Worm (Caenorhabditis elegans) whole organism, late embryonic: ENCODE measurements around the gene F36H5.13.

ENCODE experiments used
- C08G9.2 ChIP-seq: sonication (generic microtip); optimal IDR thresholded peaks from 2 replicates; lab custom pipeline; 2016; ENCODE audit warnings: mild to moderate bottlenecking, missing genetic modification characterization, moderate library complexity, missing compliant biosample characterization
- C38D4.7 ChIP-seq: fragments of 200-800 bp; sonication (Bioruptor generic); optimal IDR thresholded peaks from 2 replicates; lab custom pipeline; 2018; ENCODE audit warnings: mild to moderate bottlenecking, missing genetic modification characterization, moderate library complexity, missing compliant biosample characterization
- F13H6.1 ChIP-seq: sonication (generic microtip); optimal IDR thresholded peaks from 2 replicates; lab custom pipeline; 2016; ENCODE audit warnings: missing genetic modification characterization, missing compliant biosample characterization
- ama-1 ChIP-seq: fragments of 150-350 bp; optimal IDR thresholded peaks from 2 replicates; lab custom pipeline; 2014
- ceh-18 ChIP-seq: sonication (generic microtip); optimal IDR thresholded peaks from 2 replicates; lab custom pipeline; 2016; ENCODE audit warnings: missing genetic modification characterization, missing compliant biosample characterization
- ceh-2 ChIP-seq: sonication (generic microtip); optimal IDR thresholded peaks from 2 replicates; lab custom pipeline; 2016; ENCODE audit warnings: missing genotype, missing genetic modification characterization, missing compliant biosample characterization
- ceh-22 ChIP-seq: sonication (generic microtip); optimal IDR thresholded peaks from 2 replicates; lab custom pipeline; 2017; ENCODE audit warnings: missing biosample characterization, missing genetic modification characterization
- ceh-30 ChIP-seq: fragments of 150-350 bp; optimal IDR thresholded peaks from 2 replicates; lab custom pipeline; 2014; ENCODE audit warnings: missing biosample characterization, missing genetic modification characterization
- ceh-34 ChIP-seq: sonication (generic microtip); optimal IDR thresholded peaks from 2 replicates; lab custom pipeline; 2016; ENCODE audit warnings: mild to moderate bottlenecking, missing genetic modification characterization, missing compliant biosample characterization
- ceh-45 ChIP-seq: fragments of 200-800 bp; sonication (Bioruptor generic); IDR thresholded peaks from 2 replicates; pipeline ENCODE4 v1.3.6; 2022; ENCODE audit warnings: missing genetic modification reagents, missing genetic modification characterization, missing compliant biosample characterization
- ceh-48 ChIP-seq: sonication (generic microtip); optimal IDR thresholded peaks from 2 replicates; lab custom pipeline; 2016; ENCODE audit warnings: missing genetic modification characterization, inconsistent platforms, missing compliant biosample characterization
- ceh-6 ChIP-seq: fragments of 200-800 bp; sonication (Bioruptor generic); optimal IDR thresholded peaks from 2 replicates; lab custom pipeline; 2018; ENCODE audit warnings: mild to moderate bottlenecking, missing genetic modification characterization, missing compliant biosample characterization
- ceh-9 ChIP-seq: sonication (generic microtip); optimal IDR thresholded peaks from 2 replicates; lab custom pipeline; 2016; ENCODE audit warnings: mild to moderate bottlenecking, missing genetic modification characterization, inconsistent platforms, missing compliant biosample characterization
- che-1 ChIP-seq: sonication (generic microtip); optimal IDR thresholded peaks from 2 replicates; lab custom pipeline; 2016; ENCODE audit warnings: mild to moderate bottlenecking, missing genetic modification characterization, missing compliant biosample characterization
- dmd-4 ChIP-seq: sonication (generic microtip); optimal IDR thresholded peaks from 2 replicates; lab custom pipeline; 2016; ENCODE audit warnings: borderline replicate concordance, missing genetic modification characterization, missing compliant biosample characterization
- dve-1 ChIP-seq: sonication (generic microtip); optimal IDR thresholded peaks from 2 replicates; lab custom pipeline; 2017; ENCODE audit warnings: antibody characterized with exemption, mild to moderate bottlenecking, missing genetic modification characterization, missing compliant biosample characterization
- elt-2 ChIP-seq: sonication (generic microtip); optimal IDR thresholded peaks from 2 replicates; lab custom pipeline; 2016; ENCODE audit warnings: missing genetic modification reagents, missing genetic modification characterization, missing compliant biosample characterization
- elt-4 ChIP-seq: sonication (generic microtip); optimal IDR thresholded peaks from 2 replicates; lab custom pipeline; 2016; ENCODE audit warnings: missing genetic modification characterization, missing compliant biosample characterization
- eyg-1 ChIP-seq: sonication (generic microtip); optimal IDR thresholded peaks from 2 replicates; lab custom pipeline; 2016; ENCODE audit warnings: missing genotype, missing genetic modification characterization, missing compliant biosample characterization
- fax-1 ChIP-seq: sonication (generic microtip); optimal IDR thresholded peaks from 2 replicates; lab custom pipeline; 2016; ENCODE audit warnings: missing genotype, missing genetic modification characterization, missing compliant biosample characterization
- fkh-10 ChIP-seq: fragments of 150-350 bp; optimal IDR thresholded peaks from 2 replicates; lab custom pipeline; 2014; ENCODE audit warnings: missing biosample characterization, missing genetic modification reagents, missing genetic modification characterization
- hlh-13 ChIP-seq: fragments of 200-800 bp; sonication (Bioruptor generic); optimal IDR thresholded peaks from 2 replicates; lab custom pipeline; 2018; ENCODE audit warnings: mild to moderate bottlenecking, missing genetic modification characterization, missing compliant biosample characterization
- hlh-15 ChIP-seq: sonication (generic microtip); optimal IDR thresholded peaks from 2 replicates; lab custom pipeline; 2016; ENCODE audit warnings: missing genetic modification characterization, missing compliant biosample characterization
- hlh-30 ChIP-seq: sonication (generic microtip); optimal IDR thresholded peaks from 2 replicates; lab custom pipeline; 2017; ENCODE audit warnings: antibody characterized with exemption, missing genetic modification characterization, missing compliant biosample characterization; ENCODE audit not compliant: insufficient read depth
- lim-6 ChIP-seq: sonication (generic microtip); optimal IDR thresholded peaks from 2 replicates; lab custom pipeline; 2016; ENCODE audit warnings: missing genetic modification characterization, missing compliant biosample characterization
- lin-11 ChIP-seq: fragments of 200-800 bp; sonication (Bioruptor generic); optimal IDR thresholded peaks from 2 replicates; lab custom pipeline; 2018; ENCODE audit warnings: mild to moderate bottlenecking, missing genetic modification characterization, missing compliant biosample characterization
- madf-2 ChIP-seq: sonication (generic microtip); optimal IDR thresholded peaks from 2 replicates; lab custom pipeline; 2017; ENCODE audit warnings: missing genetic modification characterization, missing compliant biosample characterization
- nhr-11 ChIP-seq: fragments of 150-350 bp; optimal IDR thresholded peaks from 2 replicates; lab custom pipeline; 2014; ENCODE audit warnings: missing biosample characterization, missing genetic modification characterization
- odd-2 ChIP-seq: sonication (generic microtip); optimal IDR thresholded peaks from 2 replicates; lab custom pipeline; 2017; ENCODE audit warnings: antibody characterized with exemption, mild to moderate bottlenecking, missing genetic modification characterization, missing compliant biosample characterization
- pag-3 ChIP-seq: sonication (generic microtip); optimal IDR thresholded peaks from 2 replicates; lab custom pipeline; 2016; ENCODE audit warnings: missing compliant biosample characterization, missing genetic modification characterization, borderline replicate concordance
- pat-9 ChIP-seq: fragments of 200-800 bp; sonication (Bioruptor generic); optimal IDR thresholded peaks from 2 replicates; lab custom pipeline; 2018; ENCODE audit warnings: mild to moderate bottlenecking, missing genetic modification characterization, moderate library complexity, missing compliant biosample characterization
- pha-4 ChIP-seq: fragments of 150-350 bp; optimal IDR thresholded peaks from 2 replicates; lab custom pipeline; 2018; ENCODE audit warnings: missing biosample characterization, missing genetic modification reagents, missing genetic modification characterization
- pqm-1 ChIP-seq: sonication (generic microtip); optimal IDR thresholded peaks from 2 replicates; lab custom pipeline; 2016; ENCODE audit warnings: missing genetic modification characterization, missing compliant biosample characterization
- rnt-1 ChIP-seq: sonication (generic microtip); optimal IDR thresholded peaks from 2 replicates; lab custom pipeline; 2016; ENCODE audit warnings: missing genetic modification characterization, missing compliant biosample characterization
- sdc-2 ChIP-seq: sonication (generic microtip); optimal IDR thresholded peaks from 2 replicates; lab custom pipeline; 2016; ENCODE audit warnings: missing genotype, missing genetic modification characterization, missing compliant biosample characterization
- sox-2 ChIP-seq: fragments of 200-800 bp; sonication (Bioruptor generic); IDR thresholded peaks from 2 replicates; pipeline ENCODE4 v1.3.6; 2022; ENCODE audit warnings: missing genetic modification reagents, missing genetic modification characterization, missing compliant biosample characterization
- sox-4 ChIP-seq: sonication (generic microtip); optimal IDR thresholded peaks from 2 replicates; lab custom pipeline; 2017; ENCODE audit warnings: mild to moderate bottlenecking, missing genetic modification characterization, inconsistent platforms, missing compliant biosample characterization
- tbx-2 ChIP-seq: sonication (generic microtip); optimal IDR thresholded peaks from 2 replicates; lab custom pipeline; 2016; ENCODE audit warnings: missing genetic modification characterization, missing compliant biosample characterization
- tbx-7 ChIP-seq: sonication (generic microtip); optimal IDR thresholded peaks from 2 replicates; lab custom pipeline; 2016; ENCODE audit warnings: missing genotype, missing genetic modification characterization, missing compliant biosample characterization
- ttx-3 ChIP-seq: sonication (generic microtip); optimal IDR thresholded peaks from 2 replicates; lab custom pipeline; 2016; ENCODE audit warnings: missing genetic modification reagents, missing genetic modification characterization, missing compliant biosample characterization
- unc-55 ChIP-seq: sonication (generic microtip); optimal IDR thresholded peaks from 2 replicates; lab custom pipeline; 2017; ENCODE audit warnings: missing biosample characterization, missing genetic modification reagents, missing genetic modification characterization
- unc-86 ChIP-seq: sonication (generic microtip); optimal IDR thresholded peaks from 2 replicates; lab custom pipeline; 2016; ENCODE audit warnings: missing genetic modification characterization, missing compliant biosample characterization
- zip-5 ChIP-seq: sonication (generic microtip); optimal IDR thresholded peaks from 2 replicates; lab custom pipeline; 2016; ENCODE audit warnings: missing genetic modification characterization, missing compliant biosample characterization
- ztf-16 ChIP-seq: sonication (generic microtip); optimal IDR thresholded peaks from 2 replicates; lab custom pipeline; 2017; ENCODE audit warnings: missing genetic modification characterization, missing compliant biosample characterization

The F36H5.13 gene

DNA sequence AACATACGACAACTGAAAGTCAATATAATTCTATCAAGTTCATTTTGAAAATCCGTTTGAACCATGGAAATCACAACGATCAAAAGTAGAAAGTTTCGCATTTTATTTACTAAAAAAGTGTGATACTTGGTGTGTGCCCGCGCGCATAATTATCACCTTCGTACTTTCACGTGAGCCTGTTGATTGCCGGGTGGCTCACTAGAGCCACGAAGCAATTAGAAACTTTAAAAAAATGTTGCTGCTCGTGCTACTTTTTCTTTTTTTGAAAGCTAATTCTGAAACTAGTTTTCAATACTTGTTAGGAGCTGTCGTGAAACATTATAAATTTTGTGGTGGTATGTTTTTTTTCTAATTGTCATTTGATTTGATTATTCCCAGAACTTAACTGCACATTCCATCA is 11.5 kb downstream of the F36H5.13 start, which contains the start of the genes irld-9 and irld-33:
Gene irld-9 (minus strand): TSS at position 101 of the 400 bp plus-strand sequence.
Gene irld-33 (plus strand): TSS at position 209 of the 400 bp plus-strand sequence.
- no peak for TF ChIP-seq hlh-15
- TF ChIP-seq ceh-30 (tag; lab: Kevin White, UChicago) = no peak

DNA sequence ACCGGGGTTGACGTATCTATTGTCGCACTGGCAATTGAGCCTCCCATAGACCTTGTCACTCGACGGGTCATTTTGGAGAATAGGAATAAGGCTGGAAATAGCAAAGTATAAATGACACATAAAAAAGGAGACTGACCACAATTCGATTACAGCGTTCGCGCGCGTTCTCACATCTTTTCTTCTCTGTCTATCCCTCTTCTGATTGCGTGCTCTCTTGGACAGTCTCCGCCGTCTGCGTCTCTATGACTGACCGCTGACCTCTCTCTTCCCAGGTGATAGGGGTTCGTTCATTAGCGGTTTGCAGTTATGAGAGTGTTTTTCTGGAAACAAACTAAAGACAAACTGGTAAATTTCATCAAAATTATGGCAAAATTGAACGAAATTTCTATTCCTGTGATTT is 14.0 kb downstream of the F36H5.13 start, which contains the start of gene ceh-83:
Gene ceh-83 (minus strand): TSS at position 181 of the 400 bp plus-strand sequence.
- TF ChIP-seq hlh-15 (no peak), ceh-18 (no peak), sox-2 (no peak), fax-1 (tag; lab: Kevin White, UChicago) (no peak), elt-2 (tag; lab: Kevin White, UChicago) (no peak), eyg-1 (tag; lab: Kevin White, UChicago) (no peak), F13H6.1 (tag; lab: Kevin White, UChicago) (no peak), elt-4 (tag; lab: Kevin White, UChicago) (no peak), hlh-30 (tag; lab: Kevin White, UChicago) (no peak)

DNA sequence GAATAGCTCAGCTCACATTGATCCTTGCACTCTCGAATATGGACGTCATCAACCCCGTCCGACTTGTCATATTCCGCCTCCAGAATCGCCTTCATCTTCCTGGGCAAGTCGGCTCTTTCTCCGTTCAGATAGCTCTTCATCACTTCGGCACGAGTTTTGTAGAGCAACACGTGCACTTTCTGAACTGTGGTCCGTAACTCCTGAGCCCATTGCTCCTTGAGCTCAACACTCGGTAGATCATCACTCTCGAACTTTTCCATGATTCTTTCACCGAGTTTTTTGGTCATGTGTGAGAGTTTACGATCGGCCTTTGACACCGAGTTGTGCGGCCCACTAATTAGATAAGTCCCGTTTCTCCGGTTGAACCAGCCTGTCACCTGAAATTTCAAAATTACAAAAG is 15.2 kb downstream of the F36H5.13 start:
- TF ChIP-seq dve-1 (no peak), sdc-2 (tag; lab: Kevin White, UChicago) (no peak), pag-3 (tag; lab: Kevin White, UChicago) (no peak), hlh-15 (no peak), ceh-48 (tag; lab: Kevin White, UChicago) (no peak), ceh-30 (tag; lab: Kevin White, UChicago) (no peak), zip-5 (no peak), tbx-7 (tag; lab: Kevin White, UChicago) (no peak), sox-4 (no peak), tbx-2 (tag; lab: Kevin White, UChicago) (no peak), C38D4.7 (no peak), ceh-6 (GFP tag; lab: Kevin White, UChicago) (no peak), fkh-10 (GFP tag; lab: Kevin White, UChicago) (no peak), C08G9.2 (no peak)

DNA sequence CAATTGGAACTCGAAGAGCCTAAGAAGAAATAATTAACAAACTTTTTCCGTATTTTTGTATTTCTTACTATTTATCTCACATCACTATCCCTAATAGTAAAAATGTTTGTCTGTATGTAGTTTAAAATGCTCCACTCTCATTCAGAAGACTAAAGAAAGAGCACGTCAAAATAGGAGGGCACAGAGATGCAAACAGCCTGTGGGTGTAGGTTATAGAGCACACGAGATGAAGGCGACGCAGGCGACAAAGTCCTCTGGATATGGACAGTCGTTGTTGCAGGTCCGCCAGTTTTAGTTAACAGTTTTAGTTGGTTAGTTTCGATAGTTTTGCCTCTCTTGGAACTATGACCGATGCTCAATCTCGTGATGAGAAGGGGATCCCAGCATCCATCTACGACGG is 18.4 kb downstream of the F36H5.13 start, which contains the start of gene ceh-82:
Gene ceh-82 (plus strand): TSS at position 301 of the 400 bp plus-strand sequence.
- TF ChIP-seq dmd-4 (tag; lab: Kevin White, UChicago) (no peak), sox-2 (no peak), ceh-22 (no peak), rnt-1 (tag; lab: Kevin White, UChicago) (no peak), nhr-11 (tag; lab: Kevin White, UChicago) (no peak), ama-1 (no peak), tbx-2 (tag; lab: Kevin White, UChicago) (no peak), unc-86 (no peak), tbx-7 (tag; lab: Kevin White, UChicago) (no peak), madf-2 (no peak), odd-2 (tag; lab: Kevin White, UChicago) (no peak), zip-5 (no peak), lim-6 (tag; lab: Kevin White, UChicago) (no peak), ceh-34 (tag; lab: Kevin White, UChicago) (no peak), pha-4 (tag; lab: Kevin White, UChicago) (no peak), ceh-9 (tag; lab: Kevin White, UChicago) (no peak)

DNA sequence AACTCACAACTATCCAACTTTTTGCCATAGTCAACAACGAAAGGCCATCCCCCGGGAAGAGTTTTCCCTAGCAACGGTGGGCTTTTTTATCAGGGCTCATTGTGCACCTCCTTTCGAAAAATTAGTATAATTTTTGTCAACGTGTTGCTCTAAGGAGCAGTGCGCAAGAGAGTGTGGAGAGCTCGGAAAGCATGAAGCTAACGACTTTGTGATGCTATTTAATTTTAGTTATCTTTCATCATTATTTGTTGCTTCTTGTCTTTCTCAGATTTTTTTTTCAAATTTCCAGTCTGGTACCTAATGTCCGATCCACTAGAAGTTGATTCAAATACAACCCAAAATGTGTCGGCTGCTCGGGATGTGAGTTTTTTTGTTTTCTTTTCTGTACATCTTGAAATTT is 20.2 kb downstream of the F36H5.13 start, which contains the start of gene ceh-81:
Gene ceh-81 (plus strand): TSS at position 301 of the 400 bp plus-strand sequence.
- no peak for TF ChIP-seq hlh-13 (GFP tag; lab: Kevin White, UChicago)
- TF ChIP-seq pag-3 (tag; lab: Kevin White, UChicago) = no peak
- TF ChIP-seq pat-9 = no peak
- no peak for TF ChIP-seq ztf-16
- TF ChIP-seq unc-86 = no peak
- no peak for TF ChIP-seq ceh-2 (tag; lab: Kevin White, UChicago)
- no peak for TF ChIP-seq ceh-45 (GFP tag; lab: Robert Waterston, UW)
- no peak for TF ChIP-seq ceh-18
- no peak for TF ChIP-seq ttx-3 (tag; lab: Kevin White, UChicago)
- TF ChIP-seq tbx-2 (tag; lab: Kevin White, UChicago) = no peak
- no peak for TF ChIP-seq unc-55 (GFP tag; lab: Kevin White, UChicago)
- no peak for TF ChIP-seq ceh-9 (tag; lab: Kevin White, UChicago)
- no peak for TF ChIP-seq elt-2 (tag; lab: Kevin White, UChicago)
- TF ChIP-seq lin-11 = no peak
- no peak for TF ChIP-seq C38D4.7
- no peak for TF ChIP-seq pqm-1 (tag; lab: Kevin White, UChicago)
- TF ChIP-seq che-1 (tag; lab: Kevin White, UChicago) = no peak
- TF ChIP-seq C08G9.2 = no peak
- no peak for TF ChIP-seq ceh-30 (tag; lab: Kevin White, UChicago)
- TF ChIP-seq, all 69 proteins: peak for 0
